Worm (Caenorhabditis elegans): ENCODE results near the gene npr-18.

Gene npr-18

ce11 chrX:9676788-9677454 is 13.6 kb upstream of the npr-18 start:
- TF ChIP-seq him-1 (tag; optimal IDR thresholded peaks at IDR 0.05) (no peak), dao-5 (tag; optimal IDR thresholded peaks at IDR 0.05) (no peak), W03F9.2 (tag; optimal IDR thresholded peaks at IDR 0.05) (no peak)

- TF ChIP-seq W03F9.2 (tag; optimal IDR thresholded peaks at IDR 0.05) (no peak), dao-5 (tag; optimal IDR thresholded peaks at IDR 0.05) (no peak), him-1 (tag; optimal IDR thresholded peaks at IDR 0.05) (no peak)
Measured at ce11 chrX:9677927-9678326, 12.6 kb upstream of the npr-18 start.

ce11 chrX:9679427-9679826 is 11.1 kb upstream of the npr-18 start:
- TF ChIP-seq dao-5 (tag; optimal IDR thresholded peaks at IDR 0.05) (no peak), him-1 (tag; optimal IDR thresholded peaks at IDR 0.05) (no peak), W03F9.2 (tag; optimal IDR thresholded peaks at IDR 0.05) (no peak)

ce11 chrX:9680119-9680682 is 10.3 kb upstream of the npr-18 start, which contains the start of gene ifp-1:
ifp-1 (minus strand) TSS chrX:9680169.
- TF ChIP-seq W03F9.2 (tag; optimal IDR thresholded peaks at IDR 0.05) (no peak), dao-5 (tag; optimal IDR thresholded peaks at IDR 0.05) (no peak), him-1 (tag; optimal IDR thresholded peaks at IDR 0.05) (no peak)

- no peak for TF ChIP-seq dao-5 (tag; optimal IDR thresholded peaks at IDR 0.05)
- TF ChIP-seq him-1 (tag; optimal IDR thresholded peaks at IDR 0.05), result no peak
- no peak for TF ChIP-seq W03F9.2 (tag; optimal IDR thresholded peaks at IDR 0.05)
Measured at ce11 chrX:9687264-9687663, 3.3 kb upstream of the npr-18 start.

ce11 chrX:9697655-9698054 is 7.1 kb downstream of the npr-18 start:
- TF ChIP-seq him-1 (tag; optimal IDR thresholded peaks at IDR 0.05), result no peak
- TF ChIP-seq W03F9.2 (tag; optimal IDR thresholded peaks at IDR 0.05), result no peak
- TF ChIP-seq dao-5 (tag; optimal IDR thresholded peaks at IDR 0.05), result no peak

- TF ChIP-seq dao-5 (tag; optimal IDR thresholded peaks at IDR 0.05), result no peak
- TF ChIP-seq W03F9.2 (tag; optimal IDR thresholded peaks at IDR 0.05), result no peak
- no peak for TF ChIP-seq him-1 (tag; optimal IDR thresholded peaks at IDR 0.05)
Measured at ce11 chrX:9698359-9698758, 7.8 kb downstream of the npr-18 start, which contains the start of gene dyf-7. dyf-7 (plus strand) TSS chrX:9698659.

ce11 chrX:9702790-9703189 is 12.2 kb downstream of the npr-18 start:
- TF ChIP-seq him-1 (tag; optimal IDR thresholded peaks at IDR 0.05) (no peak), dao-5 (tag; optimal IDR thresholded peaks at IDR 0.05) (no peak), W03F9.2 (tag; optimal IDR thresholded peaks at IDR 0.05) (no peak)

- TF ChIP-seq W03F9.2 (tag; optimal IDR thresholded peaks at IDR 0.05) (no peak), him-1 (tag; optimal IDR thresholded peaks at IDR 0.05) (no peak), dao-5 (tag; optimal IDR thresholded peaks at IDR 0.05) (no peak)
Measured at ce11 chrX:9705257-9706035, 14.9 kb downstream of the npr-18 start.

- TF ChIP-seq W03F9.2 (tag; optimal IDR thresholded peaks at IDR 0.05) (no peak), him-1 (tag; optimal IDR thresholded peaks at IDR 0.05) (no peak), dao-5 (tag; optimal IDR thresholded peaks at IDR 0.05) (no peak)
Measured at ce11 chrX:9706084-9706483, 15.5 kb downstream of the npr-18 start, which contains the start of gene F15G9.1. F15G9.1 (plus strand) TSS chrX:9706384.

- TF ChIP-seq W03F9.2 (tag; optimal IDR thresholded peaks at IDR 0.05), result no peak
- TF ChIP-seq dao-5 (tag; optimal IDR thresholded peaks at IDR 0.05), result no peak
- TF ChIP-seq him-1 (tag; optimal IDR thresholded peaks at IDR 0.05), result no peak
Measured at ce11 chrX:9709462-9709861, 18.9 kb downstream of the npr-18 start, which contains the start of gene F15G9.6. F15G9.6 (plus strand) TSS chrX:9709762.

ce11 chrX:9713613-9714012 is 23.1 kb downstream of the npr-18 start, which contains the start of gene F15G9.2:
F15G9.2 (minus strand) TSS chrX:9713713.
- TF ChIP-seq dao-5 (tag; optimal IDR thresholded peaks at IDR 0.05) (no peak), W03F9.2 (tag; optimal IDR thresholded peaks at IDR 0.05) (no peak), him-1 (tag; optimal IDR thresholded peaks at IDR 0.05) (no peak)

- TF ChIP-seq dao-5 (tag; optimal IDR thresholded peaks at IDR 0.05), result no peak
- no peak for TF ChIP-seq W03F9.2 (tag; optimal IDR thresholded peaks at IDR 0.05)
- TF ChIP-seq him-1 (tag; optimal IDR thresholded peaks at IDR 0.05), result no peak
Measured at ce11 chrX:9717265-9717664, 26.7 kb downstream of the npr-18 start, which contains the start of gene him-4. him-4 (plus strand) TSS chrX:9717565.

ce11 chrX:9719070-9719469 is 28.5 kb downstream of the npr-18 start:
- TF ChIP-seq W03F9.2 (tag; optimal IDR thresholded peaks at IDR 0.05) (no peak), dao-5 (tag; optimal IDR thresholded peaks at IDR 0.05) (no peak), him-1 (tag; optimal IDR thresholded peaks at IDR 0.05) (no peak)
